Worm (Caenorhabditis elegans) whole organism, L4 larva: ENCODE results near the gene F11G11.5.
A peak's percentile ranks its signal among the peaks of the same experiment; 100 is the strongest.

Experiments used
- F26F4.8 ChIP-seq: fragments of 200-800 bp; sonication (Bioruptor generic); conservative IDR thresholded peaks from 2 replicates; pipeline ENCODE4 v1.3.6; 2022; ENCODE audit warnings: missing genetic modification characterization, missing compliant biosample characterization
- F49E8.2 ChIP-seq: sonication (generic microtip); optimal IDR thresholded peaks from 2 replicates; lab custom pipeline; 2016; ENCODE audit warnings: missing compliant biosample characterization, mild to moderate bottlenecking, missing genetic modification characterization, borderline replicate concordance
- T26A8.4 ChIP-seq: fragments of 200-800 bp; sonication (Bioruptor generic); IDR thresholded peaks from 2 replicates; pipeline ENCODE4 v1.3.6; 2022; ENCODE audit warnings: missing genetic modification characterization, missing compliant biosample characterization
- Y105C5A.15 ChIP-seq: fragments of 200-800 bp; sonication (Bioruptor generic); IDR thresholded peaks from 2 replicates; pipeline ENCODE4 v1.3.6; 2022; ENCODE audit warnings: missing genetic modification characterization, missing compliant biosample characterization
- Y48G9A.11 ChIP-seq: fragments of 200-800 bp; sonication (Bioruptor generic); IDR thresholded peaks from 2 replicates; pipeline ENCODE4 v1.3.6; 2022; ENCODE audit warnings: missing genetic modification reagents, missing genetic modification characterization, missing compliant biosample characterization
- Y5F2A.4 ChIP-seq: fragments of 200-800 bp; sonication (Bioruptor generic); optimal IDR thresholded peaks from 2 replicates; lab custom pipeline; 2018; ENCODE audit warnings: mild to moderate bottlenecking, missing genetic modification characterization, missing compliant biosample characterization
- ZK337.2 ChIP-seq: fragments of 200-800 bp; sonication (Bioruptor generic); IDR thresholded peaks from 2 replicates; pipeline ENCODE4 v1.3.6; 2022; ENCODE audit warnings: missing genetic modification reagents, missing genetic modification characterization, missing compliant biosample characterization
- aha-1 ChIP-seq: fragments of 150-350 bp; peaks from one replicate; lab custom pipeline; 2014; ENCODE audit warnings: missing biosample characterization, missing genetic modification characterization
- ama-1 ChIP-seq: fragments of 150-350 bp; optimal IDR thresholded peaks from 2 replicates; lab custom pipeline; 2014; ENCODE audit warnings: inconsistent platforms, mixed read lengths
- arid-1 ChIP-seq: fragments of 200-800 bp; sonication (Bioruptor generic); conservative IDR thresholded peaks from 2 replicates; pipeline ENCODE4 v1.3.6; 2022; ENCODE audit warnings: missing genetic modification reagents, missing genetic modification characterization, missing compliant biosample characterization
- daf-16 ChIP-seq, 3 experiments: sonication (generic microtip); optimal IDR thresholded peaks; 2 replicates each; lab custom pipeline; 2016 to 2017; ENCODE audit warnings: missing genetic modification characterization in 3 of 3, missing genetic modification reagents in 3 of 3, mild to moderate bottlenecking in 2 of 3, missing compliant biosample characterization in 2 of 3, missing biosample characterization in 1 of 3, moderate library complexity in 1 of 3
- daf-19 ChIP-seq: fragments of 200-800 bp; sonication (Bioruptor generic); conservative IDR thresholded peaks from 2 replicates; pipeline ENCODE4 v1.3.6; 2022; ENCODE audit warnings: missing genetic modification characterization, missing compliant biosample characterization
- duxl-1 ChIP-seq: sonication (generic microtip); optimal IDR thresholded peaks from 2 replicates; lab custom pipeline; 2016; ENCODE audit warnings: mild to moderate bottlenecking, missing genetic modification characterization, moderate library complexity, missing compliant biosample characterization; ENCODE audit not compliant: poor library complexity
- fos-1 ChIP-seq: fragments of 150-350 bp; optimal IDR thresholded peaks from 2 replicates; lab custom pipeline; 2014; ENCODE audit warnings: missing biosample characterization, missing genetic modification characterization
- hmg-1.1 ChIP-seq: fragments of 200-800 bp; sonication (Bioruptor generic); IDR thresholded peaks from 2 replicates; pipeline ENCODE4 v1.3.6; 2022; ENCODE audit warnings: missing genetic modification reagents, missing genetic modification characterization, missing compliant biosample characterization
- lim-7 ChIP-seq: fragments of 200-800 bp; sonication (Bioruptor generic); IDR thresholded peaks from 2 replicates; pipeline ENCODE4 v1.3.6; 2022; ENCODE audit warnings: missing genetic modification characterization, missing compliant biosample characterization
- lin-39 ChIP-seq: fragments of 150-350 bp; optimal IDR thresholded peaks from 2 replicates; lab custom pipeline; 2014; ENCODE audit warnings: missing biosample characterization, missing genetic modification reagents, missing genetic modification characterization
- lir-3 ChIP-seq: sonication (generic microtip); optimal IDR thresholded peaks from 2 replicates; lab custom pipeline; 2016; ENCODE audit warnings: mild to moderate bottlenecking, missing genetic modification characterization, missing compliant biosample characterization
- madf-9 ChIP-seq: fragments of 200-800 bp; sonication (Bioruptor generic); conservative IDR thresholded peaks from 2 replicates; pipeline ENCODE4 v1.3.6; 2022; ENCODE audit warnings: missing genetic modification reagents, missing genetic modification characterization, missing compliant biosample characterization
- mdt-29 ChIP-seq: fragments of 200-800 bp; sonication (Bioruptor generic); IDR thresholded peaks from 2 replicates; pipeline ENCODE4 v1.3.6; 2022; ENCODE audit warnings: missing genetic modification reagents, missing genetic modification characterization, missing compliant biosample characterization
- mep-1 ChIP-seq: fragments of 150-350 bp; sonication (generic microtip); optimal IDR thresholded peaks from 3 replicates; lab custom pipeline; 2014; ENCODE audit warnings: missing biosample characterization, missing genetic modification characterization
- mxl-3 ChIP-seq: fragments of 200-800 bp; sonication (Bioruptor generic); optimal IDR thresholded peaks from 2 replicates; lab custom pipeline; 2018; ENCODE audit warnings: mild to moderate bottlenecking, missing genetic modification characterization, missing compliant biosample characterization
- nhr-102 ChIP-seq: sonication (generic microtip); optimal IDR thresholded peaks from 2 replicates; lab custom pipeline; 2016; ENCODE audit warnings: mild to moderate bottlenecking, missing genetic modification characterization, moderate library complexity, missing compliant biosample characterization
- nhr-11 ChIP-seq: fragments of 150-350 bp; optimal IDR thresholded peaks from 2 replicates; lab custom pipeline; 2014; ENCODE audit warnings: missing biosample characterization, missing genetic modification characterization
- nhr-28 ChIP-seq: fragments of 150-350 bp; optimal IDR thresholded peaks from 2 replicates; lab custom pipeline; 2014; ENCODE audit warnings: missing biosample characterization, missing genetic modification characterization
- nhr-48 ChIP-seq: sonication (generic microtip); optimal IDR thresholded peaks from 2 replicates; lab custom pipeline; 2016; ENCODE audit warnings: mild to moderate bottlenecking, missing genetic modification characterization, missing compliant biosample characterization
- nhr-77 ChIP-seq: fragments of 150-350 bp; optimal IDR thresholded peaks from 2 replicates; lab custom pipeline; 2014; ENCODE audit warnings: missing biosample characterization, missing genetic modification characterization
- pqm-1 ChIP-seq: sonication (generic microtip); optimal IDR thresholded peaks from 2 replicates; lab custom pipeline; 2017; ENCODE audit warnings: missing biosample characterization, missing genetic modification characterization
- saeg-2 ChIP-seq: fragments of 200-800 bp; sonication (Bioruptor generic); IDR thresholded peaks from 2 replicates; pipeline ENCODE4 v1.3.6; 2022; ENCODE audit warnings: missing genetic modification reagents, missing genetic modification characterization, missing compliant biosample characterization
- sdz-12 ChIP-seq: fragments of 200-800 bp; sonication (Bioruptor generic); optimal IDR thresholded peaks from 2 replicates; lab custom pipeline; 2018; ENCODE audit warnings: mild to moderate bottlenecking, missing genetic modification characterization, missing compliant biosample characterization
- set-16 ChIP-seq: fragments of 200-800 bp; sonication (Bioruptor generic); IDR thresholded peaks from 2 replicates; pipeline ENCODE4 v1.3.6; 2022; ENCODE audit warnings: missing genetic modification reagents, missing genetic modification characterization, missing compliant biosample characterization
- snpc-4 ChIP-seq: fragments of 150-350 bp; optimal IDR thresholded peaks from 2 replicates; lab custom pipeline; 2014; ENCODE audit warnings: missing biosample characterization, missing genetic modification characterization
- unc-62 ChIP-seq, 3 experiments: fragments of 150-350 bp in 1 of 3; sonication (generic microtip); optimal IDR thresholded peaks in 2 of 3; peaks in 1 of 3; 1 replicate in 1 of 3; 2 replicates in 2 of 3; lab custom pipeline; 2014 to 2017; ENCODE audit warnings: missing biosample characterization in 3 of 3, missing genetic modification characterization in 3 of 3, missing genetic modification reagents in 3 of 3, missing genotype in 1 of 3
- vab-7 ChIP-seq: fragments of 200-800 bp; sonication (Bioruptor generic); IDR thresholded peaks from 2 replicates; pipeline ENCODE4 v1.3.6; 2022; ENCODE audit warnings: missing genetic modification reagents, missing genetic modification characterization, missing compliant biosample characterization
- zfp-3 ChIP-seq: fragments of 200-800 bp; sonication (Bioruptor generic); conservative IDR thresholded peaks from 2 replicates; pipeline ENCODE4 v1.3.6; 2022; ENCODE audit warnings: missing genetic modification reagents, missing genetic modification characterization, missing compliant biosample characterization
- zip-2 ChIP-seq: fragments of 150-350 bp; optimal IDR thresholded peaks from 2 replicates; lab custom pipeline; 2014; ENCODE audit warnings: missing biosample characterization, missing genetic modification characterization
- ztf-7 ChIP-seq: fragments of 150-350 bp; optimal IDR thresholded peaks from 2 replicates; lab custom pipeline; 2014; ENCODE audit warnings: missing biosample characterization, missing genetic modification characterization

F11G11.5 gene

ce11 chrII:4811986-4812385, 45.7 kb upstream of the F11G11.5 start, which contains the start of gene rig-6:
Gene rig-6, minus strand, starts transcription at chrII:4812086.
- TF ChIP-seq F26F4.8, result no peak
- TF ChIP-seq F49E8.2 (tag; lab: Kevin White, UChicago), result no peak
- TF ChIP-seq ZK337.2 (GFP tag; lab: Robert Waterston, UW), result no peak
- TF ChIP-seq lin-39 (tag; lab: Kevin White, UChicago), result no peak
- no peak for TF ChIP-seq Y48G9A.11 (GFP tag; lab: Robert Waterston, UW)
- no peak for TF ChIP-seq daf-16 (GFP tag; optimal IDR thresholded peaks at IDR 0.05; lab: Kevin White, UChicago)
- no peak for TF ChIP-seq daf-16 (tag; optimal IDR thresholded peaks at IDR 0.05; lab: Kevin White, UChicago)
- TF ChIP-seq saeg-2 (GFP tag; lab: Robert Waterston, UW), result no peak
- TF ChIP-seq sdz-12 (GFP tag; lab: Kevin White, UChicago), result no peak
- no peak for TF ChIP-seq T26A8.4 (GFP tag; lab: Robert Waterston, UW)
- TF ChIP-seq pqm-1, result no peak
- TF ChIP-seq zfp-3 (GFP tag; lab: Robert Waterston, UW), result no peak
- TF ChIP-seq duxl-1, result no peak
- TF ChIP-seq Y5F2A.4 (GFP tag; lab: Kevin White, UChicago), result no peak
- no peak for TF ChIP-seq aha-1 (tag; lab: Kevin White, UChicago)
- no peak for TF ChIP-seq ama-1
- no peak for TF ChIP-seq daf-19
- no peak for TF ChIP-seq madf-9
- no peak for TF ChIP-seq arid-1 (GFP tag; lab: Robert Waterston, UW)
- TF ChIP-seq vab-7, result no peak
- TF ChIP-seq zip-2, result no peak

- TF ChIP-seq nhr-102 (tag; lab: Kevin White, UChicago) (no peak), mep-1 (no peak), daf-16 (GFP tag; optimal IDR thresholded peaks at IDR 0.05; lab: Kevin White, UChicago) (no peak), daf-16 (tag; optimal IDR thresholded peaks at IDR 0.05; lab: Kevin White, UChicago) (no peak), aha-1 (tag; lab: Kevin White, UChicago) (no peak)
Measured at ce11 chrII:4815356-4815755, 42.4 kb upstream of the F11G11.5 start.

- TF ChIP-seq Y105C5A.15 (no peak), unc-62 (GFP tag; optimal IDR thresholded peaks at IDR 0.05 in 1 of 2; lab: Kevin White, UChicago) (peak in 1 of 2 experiments; percentile 94), unc-62 (tag; optimal IDR thresholded peaks at IDR 0.05; lab: Kevin White, UChicago) (no peak)
Measured at ce11 chrII:4818780-4819179, 38.9 kb upstream of the F11G11.5 start.

- TF ChIP-seq set-16 (GFP tag; lab: Robert Waterston, UW), result no peak
- TF ChIP-seq mxl-3, result peak; percentile 22
- no peak for TF ChIP-seq ZK337.2 (GFP tag; lab: Robert Waterston, UW)
- TF ChIP-seq fos-1 (tag; lab: Kevin White, UChicago), result no peak
- TF ChIP-seq nhr-28 (tag; lab: Kevin White, UChicago), result peak; percentile 64
- TF ChIP-seq arid-1 (GFP tag; lab: Robert Waterston, UW), result no peak
- no peak for TF ChIP-seq mdt-29
- no peak for TF ChIP-seq T26A8.4 (GFP tag; lab: Robert Waterston, UW)
- no peak for TF ChIP-seq lir-3 (tag; lab: Kevin White, UChicago)
- TF ChIP-seq sdz-12 (GFP tag; lab: Kevin White, UChicago), result no peak
- TF ChIP-seq lim-7 (GFP tag; lab: Robert Waterston, UW), result no peak
- no peak for TF ChIP-seq snpc-4
- TF ChIP-seq nhr-48, result peak; percentile 46
- TF ChIP-seq nhr-77 (tag; lab: Kevin White, UChicago), result no peak
- no peak for TF ChIP-seq lin-39 (tag; lab: Kevin White, UChicago)
- no peak for TF ChIP-seq mep-1
- no peak for TF ChIP-seq ztf-7 (tag; lab: Kevin White, UChicago)
- TF ChIP-seq nhr-11, result no peak
- no peak for TF ChIP-seq hmg-1.1 (GFP tag; lab: Robert Waterston, UW)
Measured at ce11 chrII:4821739-4822138, 36.0 kb upstream of the F11G11.5 start, which contains the start of gene lact-5. Gene lact-5, minus strand, starts transcription at chrII:4821739.
